Worm (Caenorhabditis elegans): ENCODE data around the gene F17E5.2.

DNA sequence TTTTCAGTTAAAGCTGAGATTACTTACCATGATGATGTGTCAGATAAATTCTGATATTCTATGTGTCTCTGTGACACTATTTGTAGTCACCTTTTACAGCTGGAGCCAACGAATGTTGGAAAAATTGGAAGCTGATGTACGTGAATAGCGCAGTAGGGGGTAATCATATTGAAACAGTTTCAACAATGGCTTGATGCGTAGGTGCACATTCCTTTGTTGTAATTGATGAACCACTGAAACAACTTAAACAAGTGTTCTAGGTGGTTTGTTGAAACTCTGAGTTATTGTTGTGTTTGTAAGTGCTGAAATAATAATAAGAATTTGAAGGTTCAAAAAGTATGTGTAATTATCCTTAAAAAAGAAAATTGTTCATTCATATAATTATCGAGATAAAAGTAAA is 37.5 kb upstream of the F17E5.2 start, which contains the start of gene nspc-12:
- TF ChIP-seq elt-3 (tag; optimal IDR thresholded peaks at IDR 0.05) = no peak
- no peak for TF ChIP-seq alr-1 (tag; optimal IDR thresholded peaks at IDR 0.05)
- no peak for TF ChIP-seq nhr-77 (tag; optimal IDR thresholded peaks at IDR 0.05)
- no peak for TF ChIP-seq snpc-4 (tag; optimal IDR thresholded peaks at IDR 0.05)
- no peak for TF ChIP-seq aly-2 (tag; optimal IDR thresholded peaks at IDR 0.05)
- TF ChIP-seq ztf-11 (tag; optimal IDR thresholded peaks at IDR 0.05) = no peak
- TF ChIP-seq nhr-6 (tag; optimal IDR thresholded peaks at IDR 0.05) = no peak
- no peak for TF ChIP-seq unc-39 (tag; optimal IDR thresholded peaks at IDR 0.05)
- no peak for TF ChIP-seq ZK546.5 (tag; optimal IDR thresholded peaks at IDR 0.05)
- TF ChIP-seq lin-39 (tag; optimal IDR thresholded peaks at IDR 0.05) = no peak
- TF ChIP-seq sma-3 (GFP tag; optimal IDR thresholded peaks at IDR 0.05) = no peak
- no peak for TF ChIP-seq mdl-1 (tag; optimal IDR thresholded peaks at IDR 0.05)
- TF ChIP-seq ceh-16 (tag; optimal IDR thresholded peaks at IDR 0.05) = no peak
- no peak for TF ChIP-seq unc-62 (GFP tag; optimal IDR thresholded peaks at IDR 0.05)
